Worm (Caenorhabditis elegans) whole organism, L4 larva: Measurements from ENCODE around the gene ttb-1.

ENCODE experiments used
- D1046.2 ChIP-seq: fragments of 200-800 bp; sonication (Bioruptor generic); IDR thresholded peaks from 2 replicates; pipeline ENCODE4 v1.3.6; 2022; ENCODE audit warnings: missing genetic modification characterization, missing compliant biosample characterization
- F44E2.7 ChIP-seq: fragments of 200-800 bp; sonication (Bioruptor generic); IDR thresholded peaks from 2 replicates; pipeline ENCODE4 v2.1.2; 2022; ENCODE audit warnings: missing genetic modification characterization, missing compliant biosample characterization
- T20F7.1 ChIP-seq: fragments of 200-800 bp; sonication (Bioruptor generic); optimal IDR thresholded peaks from 2 replicates; lab custom pipeline; 2018; ENCODE audit warnings: mild to moderate bottlenecking, missing genetic modification characterization, missing compliant biosample characterization
- T26A8.4 ChIP-seq: fragments of 200-800 bp; sonication (Bioruptor generic); IDR thresholded peaks from 2 replicates; pipeline ENCODE4 v1.3.6; 2022; ENCODE audit warnings: missing genetic modification characterization, missing compliant biosample characterization
- Y48G9A.11 ChIP-seq: fragments of 200-800 bp; sonication (Bioruptor generic); IDR thresholded peaks from 2 replicates; pipeline ENCODE4 v1.3.6; 2022; ENCODE audit warnings: missing genetic modification reagents, missing genetic modification characterization, missing compliant biosample characterization
- Y5F2A.4 ChIP-seq: fragments of 200-800 bp; sonication (Bioruptor generic); optimal IDR thresholded peaks from 2 replicates; lab custom pipeline; 2018; ENCODE audit warnings: mild to moderate bottlenecking, missing genetic modification characterization, missing compliant biosample characterization
- Y75B8A.6 ChIP-seq: fragments of 200-800 bp; sonication (Bioruptor generic); IDR thresholded peaks from 2 replicates; pipeline ENCODE4 v1.3.6; 2022; ENCODE audit warnings: missing genetic modification reagents, missing genetic modification characterization, missing compliant biosample characterization
- aha-1 ChIP-seq: fragments of 150-350 bp; peaks from one replicate; lab custom pipeline; 2014; ENCODE audit warnings: missing biosample characterization, missing genetic modification characterization
- ces-1 ChIP-seq: fragments of 150-350 bp; sonication (generic microtip); optimal IDR thresholded peaks from 4 replicates; lab custom pipeline; 2014; ENCODE audit warnings: missing biosample characterization, missing genetic modification reagents, missing genetic modification characterization
- cey-2 ChIP-seq: sonication (generic microtip); optimal IDR thresholded peaks from 3 replicates; lab custom pipeline; 2017; ENCODE audit warnings: missing genetic modification characterization, mild to moderate bottlenecking, missing compliant biosample characterization, antibody characterized with exemption, borderline replicate concordance; ENCODE audit not compliant: insufficient read depth
- daf-16 ChIP-seq, 3 experiments: sonication (generic microtip); optimal IDR thresholded peaks; 2 replicates each; lab custom pipeline; 2016 to 2017; ENCODE audit warnings: missing genetic modification characterization in 3 of 3, missing genetic modification reagents in 3 of 3, mild to moderate bottlenecking in 2 of 3, missing compliant biosample characterization in 2 of 3, missing biosample characterization in 1 of 3, moderate library complexity in 1 of 3
- daf-19 ChIP-seq: fragments of 200-800 bp; sonication (Bioruptor generic); conservative IDR thresholded peaks from 2 replicates; pipeline ENCODE4 v1.3.6; 2022; ENCODE audit warnings: missing genetic modification characterization, missing compliant biosample characterization
- dpl-1 ChIP-seq: fragments of 150-350 bp; optimal IDR thresholded peaks from 2 replicates; lab custom pipeline; 2014; ENCODE audit warnings: missing biosample characterization, missing genetic modification reagents, missing genetic modification characterization
- duxl-1 ChIP-seq: sonication (generic microtip); optimal IDR thresholded peaks from 2 replicates; lab custom pipeline; 2016; ENCODE audit warnings: mild to moderate bottlenecking, missing genetic modification characterization, moderate library complexity, missing compliant biosample characterization; ENCODE audit not compliant: poor library complexity
- egl-43 ChIP-seq: fragments of 200-800 bp; sonication (Bioruptor generic); IDR thresholded peaks from 2 replicates; pipeline ENCODE4 v1.3.6; 2022; ENCODE audit warnings: missing genetic modification reagents, missing genetic modification characterization, missing compliant biosample characterization
- gei-8 ChIP-seq: fragments of 200-800 bp; sonication (Bioruptor generic); optimal IDR thresholded peaks from 2 replicates; lab custom pipeline; 2018; ENCODE audit warnings: mild to moderate bottlenecking, missing genetic modification characterization, missing compliant biosample characterization
- hif-1 ChIP-seq, 2 experiments: sonication (generic microtip); optimal IDR thresholded peaks; 2 replicates each; lab custom pipeline; 2016 to 2017; ENCODE audit warnings: missing compliant biosample characterization in 2 of 2, missing genetic modification characterization in 2 of 2, missing genetic modification reagents in 2 of 2, missing genotype in 2 of 2, mild to moderate bottlenecking in 1 of 2
- hmg-1.1 ChIP-seq: fragments of 200-800 bp; sonication (Bioruptor generic); IDR thresholded peaks from 2 replicates; pipeline ENCODE4 v1.3.6; 2022; ENCODE audit warnings: missing genetic modification reagents, missing genetic modification characterization, missing compliant biosample characterization
- lim-7 ChIP-seq: fragments of 200-800 bp; sonication (Bioruptor generic); IDR thresholded peaks from 2 replicates; pipeline ENCODE4 v1.3.6; 2022; ENCODE audit warnings: missing genetic modification characterization, missing compliant biosample characterization
- lin-13 ChIP-seq: fragments of 150-350 bp; optimal IDR thresholded peaks from 2 replicates; lab custom pipeline; 2014; ENCODE audit warnings: missing biosample characterization, missing genetic modification reagents, missing genetic modification characterization
- lir-3 ChIP-seq: sonication (generic microtip); optimal IDR thresholded peaks from 2 replicates; lab custom pipeline; 2016; ENCODE audit warnings: mild to moderate bottlenecking, missing genetic modification characterization, missing compliant biosample characterization
- madf-9 ChIP-seq: fragments of 200-800 bp; sonication (Bioruptor generic); conservative IDR thresholded peaks from 2 replicates; pipeline ENCODE4 v1.3.6; 2022; ENCODE audit warnings: missing genetic modification reagents, missing genetic modification characterization, missing compliant biosample characterization
- mdl-1 ChIP-seq, 2 experiments: fragments of 150-350 bp in 1 of 2; sonication (generic microtip) in 1 of 2; optimal IDR thresholded peaks; 2 replicates each; lab custom pipeline; 2014 to 2017; ENCODE audit warnings: missing biosample characterization in 2 of 2, missing genetic modification characterization in 2 of 2
- mes-2 ChIP-seq: sonication (generic microtip); optimal IDR thresholded peaks from 2 replicates; lab custom pipeline; 2016; ENCODE audit warnings: missing genotype, mild to moderate bottlenecking, missing genetic modification characterization, missing compliant biosample characterization; ENCODE audit not compliant: poor library complexity, severe bottlenecking
- mxl-2 ChIP-seq: fragments of 200-800 bp; sonication (Bioruptor generic); conservative IDR thresholded peaks from 2 replicates; pipeline ENCODE4 v1.3.6; 2022; ENCODE audit warnings: missing genetic modification reagents, missing genetic modification characterization, missing compliant biosample characterization
- nhr-111 ChIP-seq: fragments of 200-800 bp; sonication (Bioruptor generic); optimal IDR thresholded peaks from 2 replicates; lab custom pipeline; 2018; ENCODE audit warnings: mild to moderate bottlenecking, missing genetic modification characterization, missing compliant biosample characterization
- nhr-41 ChIP-seq: fragments of 200-800 bp; sonication (Bioruptor generic); IDR thresholded peaks from 2 replicates; pipeline ENCODE4 v1.3.6; 2022; ENCODE audit warnings: missing genetic modification reagents, missing genetic modification characterization, missing compliant biosample characterization
- nhr-6 ChIP-seq: fragments of 150-350 bp; optimal IDR thresholded peaks from 2 replicates; lab custom pipeline; 2014; ENCODE audit warnings: missing biosample characterization, missing genetic modification characterization
- rbr-2 ChIP-seq: sonication (generic microtip); optimal IDR thresholded peaks from 2 replicates; lab custom pipeline; 2016; ENCODE audit warnings: missing genotype, missing genetic modification characterization, missing compliant biosample characterization
- saeg-2 ChIP-seq: fragments of 200-800 bp; sonication (Bioruptor generic); IDR thresholded peaks from 2 replicates; pipeline ENCODE4 v1.3.6; 2022; ENCODE audit warnings: missing genetic modification reagents, missing genetic modification characterization, missing compliant biosample characterization
- set-16 ChIP-seq: fragments of 200-800 bp; sonication (Bioruptor generic); IDR thresholded peaks from 2 replicates; pipeline ENCODE4 v1.3.6; 2022; ENCODE audit warnings: missing genetic modification reagents, missing genetic modification characterization, missing compliant biosample characterization
- tag-97 ChIP-seq: fragments of 200-800 bp; sonication (Bioruptor generic); IDR thresholded peaks from 2 replicates; pipeline ENCODE4 v1.3.6; 2022; ENCODE audit warnings: missing genetic modification characterization, missing compliant biosample characterization
- unc-130 ChIP-seq: sonication (generic microtip); optimal IDR thresholded peaks from 2 replicates; lab custom pipeline; 2016; ENCODE audit warnings: missing genetic modification reagents, missing genetic modification characterization, missing compliant biosample characterization
- unc-62 ChIP-seq, 3 experiments: fragments of 150-350 bp in 1 of 3; sonication (generic microtip); optimal IDR thresholded peaks in 2 of 3; peaks in 1 of 3; 1 replicate in 1 of 3; 2 replicates in 2 of 3; lab custom pipeline; 2014 to 2017; ENCODE audit warnings: missing biosample characterization in 3 of 3, missing genetic modification characterization in 3 of 3, missing genetic modification reagents in 3 of 3, missing genotype in 1 of 3
- vab-7 ChIP-seq: fragments of 200-800 bp; sonication (Bioruptor generic); IDR thresholded peaks from 2 replicates; pipeline ENCODE4 v1.3.6; 2022; ENCODE audit warnings: missing genetic modification reagents, missing genetic modification characterization, missing compliant biosample characterization
- zfp-2 ChIP-seq: sonication (generic microtip); optimal IDR thresholded peaks from 2 replicates; lab custom pipeline; 2016; ENCODE audit warnings: mild to moderate bottlenecking, missing genetic modification characterization, missing compliant biosample characterization

Gene ttb-1

DNA sequence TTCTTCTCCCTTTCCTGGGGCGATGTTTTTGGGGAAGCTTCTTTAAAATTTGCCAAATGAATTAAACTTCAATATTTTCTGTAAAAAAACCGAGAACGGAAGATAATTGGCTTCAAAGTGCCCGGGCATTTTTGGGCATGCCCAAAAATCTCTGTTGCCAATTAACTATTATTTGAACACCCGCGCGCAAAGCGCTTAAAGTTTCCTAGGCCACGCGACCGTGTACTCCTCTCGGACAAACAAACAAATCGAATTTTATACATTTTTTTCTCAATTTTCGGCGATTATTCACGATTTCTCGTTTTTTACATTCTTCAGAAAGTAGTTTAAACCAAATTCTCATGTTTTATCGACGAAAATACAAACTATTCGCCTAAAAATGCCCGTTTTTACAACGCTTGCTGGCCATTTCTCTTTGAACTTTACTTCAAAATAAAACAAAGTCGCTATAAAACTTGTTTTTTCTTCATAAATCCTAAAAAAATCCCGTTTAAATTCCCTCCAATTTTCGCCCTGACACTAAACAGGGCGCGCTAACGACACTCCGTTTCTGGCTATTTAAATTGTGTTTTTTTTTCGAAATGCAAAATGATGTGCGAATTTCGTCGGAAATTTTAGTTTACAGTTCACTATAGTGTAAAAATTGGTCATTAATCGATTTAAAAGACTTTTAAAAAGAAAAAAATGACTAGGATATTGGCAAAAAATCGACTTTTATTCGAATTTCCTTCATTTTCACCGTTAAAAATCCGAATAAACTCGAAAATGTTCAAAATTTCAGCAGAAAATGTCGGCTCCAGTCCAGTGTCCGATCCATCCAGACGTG lies at the start of gene ttb-1:
ttb-1 (plus strand) TSS at position 776 of the 826 bp plus-strand sequence.
- TF ChIP-seq zfp-2: no peak
- TF ChIP-seq dpl-1 (GFP tag; lab: Kevin White, UChicago): peak; percentile 91
- no peak for TF ChIP-seq hif-1 (tag; optimal IDR thresholded peaks at IDR 0.05; lab: Kevin White, UChicago)
- peak; percentile 76 for TF ChIP-seq aha-1 (tag; lab: Kevin White, UChicago)
- peak; percentile 27 for TF ChIP-seq unc-130 (GFP tag; lab: Kevin White, UChicago)
- no peak for TF ChIP-seq daf-19 (GFP tag; lab: Robert Waterston, UW)
- TF ChIP-seq mes-2 (tag; lab: Kevin White, UChicago): peak; percentile 89
- TF ChIP-seq madf-9 (GFP tag; lab: Robert Waterston, UW): 0 out of 2 replicates have a peak, but pooled peaks have one; percentile 7
- 0 out of 2 replicates have a peak, but pooled peaks have one; percentile 12 for TF ChIP-seq hmg-1.1
- TF ChIP-seq T20F7.1: peak; percentile 98
- peak; percentile 4 for TF ChIP-seq rbr-2
- no peak for TF ChIP-seq daf-16 (GFP tag; optimal IDR thresholded peaks at IDR 0.05; lab: Kevin White, UChicago)
- peak; percentile 2 for TF ChIP-seq daf-16 (tag; optimal IDR thresholded peaks at IDR 0.05; lab: Kevin White, UChicago)
- TF ChIP-seq cey-2 (tag; lab: Kevin White, UChicago): no peak

DNA sequence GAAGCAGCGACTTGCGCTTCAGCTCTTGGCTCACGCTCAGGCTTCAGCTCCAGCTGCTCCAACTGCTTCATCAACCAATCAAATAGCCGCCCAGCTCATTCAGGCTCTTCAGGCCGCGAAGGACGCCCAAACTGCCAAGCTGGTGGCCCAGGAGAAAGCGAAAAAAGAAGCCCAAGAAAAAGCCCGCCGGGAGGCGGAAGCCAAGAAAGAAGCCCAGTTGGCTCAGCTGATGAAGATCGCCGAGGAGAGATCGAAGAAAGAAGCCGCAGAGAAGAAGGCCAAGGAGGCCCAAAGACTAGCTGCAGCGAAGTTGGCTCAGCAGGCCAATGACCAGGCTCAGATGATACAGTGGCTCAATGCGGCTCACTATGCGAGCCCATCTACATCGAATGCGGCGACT lies 40.4 kb upstream of the ttb-1 start:
- TF ChIP-seq lim-7 (GFP tag; lab: Robert Waterston, UW) (0 out of 2 replicates have a peak, but pooled peaks have one; percentile 30), unc-62 (GFP tag; optimal IDR thresholded peaks at IDR 0.05 in 1 of 2; lab: Kevin White, UChicago) (peak in 1 of 2 experiments; percentile 45), unc-62 (tag; optimal IDR thresholded peaks at IDR 0.05; lab: Kevin White, UChicago) (no peak), Y5F2A.4 (no peak), tag-97 (GFP tag; lab: Robert Waterston, UW) (no peak), lir-3 (tag; lab: Kevin White, UChicago) (no peak), mdl-1 (tag; optimal IDR thresholded peaks at IDR 0.05; lab: Kevin White, UChicago) (no peak), aha-1 (tag; lab: Kevin White, UChicago) (peak; percentile 65), lin-13 (GFP tag; lab: Kevin White, UChicago) (no peak), mxl-2 (GFP tag; lab: Robert Waterston, UW) (no peak), nhr-6 (tag; lab: Kevin White, UChicago) (no peak), set-16 (GFP tag; lab: Robert Waterston, UW) (peak; percentile 86), vab-7 (GFP tag; lab: Robert Waterston, UW) (no peak), F44E2.7 (GFP tag; lab: Robert Waterston, UW) (no peak), Y75B8A.6 (no peak)

DNA sequence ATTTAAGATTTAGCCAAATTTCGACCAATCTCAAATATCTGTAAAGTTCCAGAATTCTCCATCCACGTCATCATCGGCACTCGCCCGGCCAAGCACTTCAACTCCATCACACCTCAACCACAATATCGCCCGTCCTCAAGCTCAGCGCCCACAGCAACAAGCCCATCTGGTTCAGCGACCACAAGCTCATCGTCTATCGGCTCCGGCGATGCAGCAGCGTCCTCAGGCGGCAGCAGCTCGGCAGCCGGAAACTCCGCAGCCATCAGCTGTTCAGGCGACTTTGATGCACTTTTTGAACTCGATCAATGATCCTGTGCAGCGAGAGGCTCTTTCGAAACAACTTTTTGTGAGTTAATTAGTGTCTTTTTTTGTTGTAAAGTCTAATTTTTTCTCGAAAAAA lies 39.3 kb upstream of the ttb-1 start:
- no peak for TF ChIP-seq ces-1 (GFP tag; lab: Kevin White, UChicago)
- peak; percentile 64 for TF ChIP-seq gei-8
- 0 out of 2 replicates have a peak, but pooled peaks have one; percentile 46 for TF ChIP-seq D1046.2
- peak; percentile 94 for TF ChIP-seq set-16 (GFP tag; lab: Robert Waterston, UW)
- no peak for TF ChIP-seq duxl-1 (tag; lab: Kevin White, UChicago)
- TF ChIP-seq dpl-1 (GFP tag; lab: Kevin White, UChicago): no peak
- TF ChIP-seq nhr-41: 0 out of 2 replicates have a peak, but pooled peaks have one; percentile 15
- 0 out of 2 replicates have a peak, but pooled peaks have one; percentile 37 for TF ChIP-seq saeg-2
- TF ChIP-seq aha-1 (tag; lab: Kevin White, UChicago): no peak
- peak; percentile 20 for TF ChIP-seq nhr-111 (GFP tag; lab: Kevin White, UChicago)
- TF ChIP-seq T26A8.4 (GFP tag; lab: Robert Waterston, UW): peak; percentile 58
- TF ChIP-seq Y48G9A.11 (GFP tag; lab: Robert Waterston, UW): peak; percentile 39; the same call in 1 of the 2 replicates
- peak; percentile 74 for TF ChIP-seq egl-43
